Worm (Caenorhabditis elegans) whole organism, L4/young adult: ENCODE results near the gene pha-1.

Experiments used
- dao-5 ChIP-seq: sonication (generic microtip); optimal IDR thresholded peaks from 2 replicates; lab custom pipeline; 2016; ENCODE audit warnings: missing genotype, missing genetic modification characterization, moderate library complexity, missing compliant biosample characterization
- him-1 ChIP-seq: sonication (generic microtip); optimal IDR thresholded peaks from 2 replicates; lab custom pipeline; 2016; ENCODE audit warnings: missing genotype, missing genetic modification reagents, missing genetic modification characterization, missing compliant biosample characterization

DNA sequence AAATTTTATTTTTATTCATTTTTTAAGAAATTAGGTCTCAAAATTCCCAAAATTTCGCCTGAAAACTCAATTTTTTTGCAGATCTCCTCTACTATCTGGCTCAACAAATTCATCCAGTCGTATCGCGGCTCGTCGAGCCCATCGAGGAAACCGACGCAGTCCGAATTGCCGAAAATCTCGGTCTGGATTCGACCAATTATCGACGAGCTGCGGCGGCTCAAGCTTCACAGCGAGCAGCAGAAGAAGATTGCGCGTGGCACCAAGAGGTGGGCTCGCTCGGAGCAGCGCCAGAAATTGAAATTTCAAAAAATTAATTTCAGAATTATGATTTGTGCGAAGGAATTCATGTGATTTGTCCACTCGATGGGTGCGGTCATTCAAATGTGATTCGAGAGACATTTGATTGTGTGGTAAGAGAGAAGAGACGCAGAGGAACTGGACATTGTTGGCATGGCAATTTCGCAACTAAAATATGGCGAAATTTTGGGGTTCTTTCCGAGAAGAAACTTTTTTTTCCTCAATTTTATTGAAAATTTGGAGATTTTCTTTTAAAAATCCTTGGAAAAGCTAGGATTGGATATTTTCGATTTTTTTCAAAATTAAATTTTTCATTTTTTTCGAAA lies 17.8 kb downstream of the pha-1 start:
- TF ChIP-seq him-1 (tag; lab: Kevin White, UChicago) (no peak), dao-5 (tag; lab: Kevin White, UChicago) (no peak)
